Fruit fly (Drosophila melanogaster) whole organism, pupa: Measurements from ENCODE around the gene HipHop.
A peak's percentile ranks its signal among the peaks of the same experiment; 100 is the strongest.

Source experiments
- CG10348 ChIP-seq: fragments of 200-800 bp; sonication (Bioruptor generic); IDR thresholded peaks from 2 replicates; pipeline ENCODE4 v1.3.6; 2022; ENCODE audit warnings: missing biosample characterization, missing genetic modification characterization
- CG12605 ChIP-seq: fragments of 200-800 bp; sonication (Bioruptor generic); IDR thresholded peaks from 2 replicates; pipeline ENCODE4 v1.3.6; 2022; ENCODE audit warnings: missing biosample characterization, missing genetic modification characterization
- CG13204 ChIP-seq: fragments of 200-800 bp; sonication (Bioruptor generic); optimal IDR thresholded peaks from 2 replicates; lab custom pipeline; 2018; ENCODE audit warnings: missing biosample characterization, mild to moderate bottlenecking, missing genetic modification characterization, moderate library complexity
- CG14655 ChIP-seq: fragments of 200-800 bp; sonication (Bioruptor generic); optimal IDR thresholded peaks from 3 replicates; lab custom pipeline; 2017; ENCODE audit warnings: mild to moderate bottlenecking, missing biosample characterization, missing genetic modification reagents, missing genetic modification characterization
- CG15710 ChIP-seq: fragments of 200-800 bp; sonication (Bioruptor generic); optimal IDR thresholded peaks from 2 replicates; lab custom pipeline; 2018; ENCODE audit warnings: missing biosample characterization, mild to moderate bottlenecking, missing genetic modification characterization, moderate library complexity
- CG17806 ChIP-seq: fragments of 200-800 bp; sonication (Bioruptor generic); optimal IDR thresholded peaks from 2 replicates; lab custom pipeline; 2018; ENCODE audit warnings: missing biosample characterization, mild to moderate bottlenecking, missing genetic modification characterization, moderate library complexity
- CG32121 ChIP-seq: fragments of 200-800 bp; sonication (Bioruptor generic); IDR thresholded peaks from 2 replicates; pipeline ENCODE4 v1.3.6; 2022; ENCODE audit warnings: missing biosample characterization, missing genetic modification characterization
- CG34367 ChIP-seq: fragments of 200-800 bp; sonication (Bioruptor generic); optimal IDR thresholded peaks from 2 replicates; lab custom pipeline; 2018; ENCODE audit warnings: missing biosample characterization, mild to moderate bottlenecking, missing genetic modification characterization
- CG4496 ChIP-seq: fragments of 200-800 bp; sonication (Bioruptor generic); IDR thresholded peaks from 3 replicates; pipeline ENCODE4 v1.3.6; 2022; ENCODE audit warnings: missing biosample characterization, missing genetic modification characterization
- CG8159 ChIP-seq: fragments of 200-800 bp; sonication (Bioruptor generic); optimal IDR thresholded peaks from 3 replicates; lab custom pipeline; 2018; ENCODE audit warnings: missing biosample characterization, mild to moderate bottlenecking, missing genetic modification characterization, moderate library complexity
- CG8301 ChIP-seq: fragments of 200-800 bp; sonication (Bioruptor generic); optimal IDR thresholded peaks from 2 replicates; lab custom pipeline; 2018; ENCODE audit warnings: missing biosample characterization, mild to moderate bottlenecking, missing genetic modification characterization
- CG9948 ChIP-seq: fragments of 200-800 bp; sonication (Bioruptor generic); optimal IDR thresholded peaks from 2 replicates; lab custom pipeline; 2018; ENCODE audit warnings: missing biosample characterization, mild to moderate bottlenecking, missing genetic modification characterization, moderate library complexity
- D1 ChIP-seq: fragments of 200-800 bp; sonication (Bioruptor generic); optimal IDR thresholded peaks from 2 replicates; lab custom pipeline; 2018; ENCODE audit warnings: missing biosample characterization, mild to moderate bottlenecking, missing genetic modification characterization, moderate library complexity
- EcR ChIP-seq: fragments of 200-800 bp; sonication (Bioruptor generic); optimal IDR thresholded peaks from 3 replicates; lab custom pipeline; 2019; ENCODE audit warnings: missing biosample characterization, missing genetic modification characterization, mild to moderate bottlenecking, moderate library complexity, missing genetic modification reagents
- Ets98B ChIP-seq: fragments of 200-800 bp; sonication (Bioruptor generic); IDR thresholded peaks from 2 replicates; pipeline ENCODE4 v1.3.6; 2022; ENCODE audit warnings: missing biosample characterization, missing genetic modification characterization
- Pif1A ChIP-seq: fragments of 200-800 bp; sonication (Bioruptor generic); optimal IDR thresholded peaks from 3 replicates; lab custom pipeline; 2016; ENCODE audit warnings: missing biosample characterization, missing genetic modification characterization
- Pif1B ChIP-seq: fragments of 200-800 bp; sonication (Bioruptor generic); optimal IDR thresholded peaks from 3 replicates; lab custom pipeline; 2016; ENCODE audit warnings: missing biosample characterization, missing genetic modification characterization
- Snoo ChIP-seq: fragments of 200-800 bp; sonication (Bioruptor generic); optimal IDR thresholded peaks from 3 replicates; lab custom pipeline; 2017; ENCODE audit warnings: missing biosample characterization, mild to moderate bottlenecking, missing genetic modification characterization, inconsistent platforms
- fd96Ca ChIP-seq: fragments of 200-800 bp; sonication (Bioruptor generic); IDR thresholded peaks from 3 replicates; pipeline ENCODE4 v1.3.6; 2022; ENCODE audit warnings: missing biosample characterization, missing genetic modification characterization
- gl ChIP-seq: fragments of 200-800 bp; sonication (Bioruptor generic); optimal IDR thresholded peaks from 2 replicates; lab custom pipeline; 2018; ENCODE audit warnings: missing biosample characterization, mild to moderate bottlenecking, missing genetic modification characterization
- rn ChIP-seq: fragments of 200-800 bp; sonication (Bioruptor generic); IDR thresholded peaks from 2 replicates; pipeline ENCODE4 v1.3.6; 2022; ENCODE audit warnings: missing biosample characterization, missing genetic modification characterization

HipHop gene

DNA sequence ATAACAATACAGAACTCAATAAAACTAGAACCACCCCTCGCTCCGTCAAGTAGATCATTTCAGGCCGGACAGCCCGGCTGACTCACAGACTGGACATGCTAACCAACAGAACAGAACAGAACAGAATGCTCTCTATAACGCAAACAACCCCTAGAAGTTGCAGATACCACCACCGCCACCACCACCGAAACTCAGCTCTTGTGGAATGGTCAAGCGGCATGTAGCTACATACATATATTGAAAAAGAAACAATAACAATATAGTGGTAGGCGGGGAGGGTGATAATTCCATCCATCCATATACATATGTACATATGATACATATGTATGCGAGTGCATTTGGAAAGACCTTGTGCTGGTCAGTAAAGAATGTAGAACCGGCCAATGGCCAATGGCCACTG, 33.4 kb downstream of the HipHop start:
- no peak for TF ChIP-seq CG8301 (tag; lab: Kevin White, UChicago)
- no peak for TF ChIP-seq Pif1B (GFP tag; lab: Kevin White, UChicago)
- TF ChIP-seq Snoo, result no peak
- TF ChIP-seq CG14655 (GFP tag; lab: Kevin White, UChicago), result no peak

DNA sequence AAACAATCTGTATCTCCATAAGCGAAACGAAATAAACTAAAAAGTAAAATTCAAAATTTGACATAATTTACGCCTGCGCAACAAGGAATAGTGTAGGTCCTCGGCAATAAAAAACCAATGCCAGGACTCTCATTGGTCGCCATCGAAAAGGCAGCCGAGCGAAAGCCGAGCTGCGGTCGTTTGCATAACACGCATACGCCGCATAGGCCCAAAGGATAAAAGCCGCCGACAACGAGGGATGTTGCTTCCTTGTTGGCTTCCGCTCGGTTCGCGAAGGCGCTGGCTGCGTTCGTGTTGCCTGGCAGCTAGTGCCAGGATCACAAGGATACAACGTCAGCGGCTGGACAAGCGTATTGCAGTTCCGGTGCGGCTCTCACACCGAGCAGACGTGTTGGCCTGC, 39.5 kb downstream of the HipHop start:
- TF ChIP-seq EcR (GFP tag; lab: Kevin White, UChicago) (no peak), Pif1A (no peak), CG14655 (GFP tag; lab: Kevin White, UChicago) (no peak), CG15710 (tag; lab: Kevin White, UChicago) (no peak), CG32121 (GFP tag; lab: Robert Waterston, UW) (no peak), Snoo (no peak), CG4496 (no peak), Ets98B (GFP tag; lab: Robert Waterston, UW) (no peak), D1 (tag; lab: Kevin White, UChicago) (no peak), CG8301 (tag; lab: Kevin White, UChicago) (no peak), CG8159 (tag; lab: Kevin White, UChicago) (no peak), CG12605 (GFP tag; lab: Robert Waterston, UW) (no peak), CG9948 (tag; lab: Kevin White, UChicago) (no peak), gl (tag; lab: Kevin White, UChicago) (no peak)

DNA sequence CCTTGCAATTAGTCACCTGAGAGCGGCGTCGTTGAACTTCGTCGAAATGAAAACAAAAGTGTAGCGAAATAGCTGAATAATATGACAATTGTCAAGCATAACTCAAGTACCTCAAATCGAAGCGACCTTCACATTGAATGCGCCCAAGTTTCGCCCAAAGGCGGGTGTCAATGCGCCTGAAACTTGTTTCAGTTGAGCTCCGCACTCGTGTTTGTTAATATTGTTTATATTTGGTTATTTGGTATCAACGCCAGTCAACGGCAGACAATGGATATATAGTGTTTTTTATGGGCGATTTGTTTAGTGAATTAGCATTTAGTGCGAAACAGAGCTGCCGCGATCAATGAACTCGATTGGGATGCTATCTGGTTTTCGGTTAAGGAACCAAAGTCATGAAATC, 40.9 kb downstream of the HipHop start:
- no peak for TF ChIP-seq CG4496
- no peak for TF ChIP-seq Pif1B (GFP tag; lab: Kevin White, UChicago)
- TF ChIP-seq CG14655 (GFP tag; lab: Kevin White, UChicago), result no peak
- TF ChIP-seq Pif1A, result no peak
- no peak for TF ChIP-seq CG8301 (tag; lab: Kevin White, UChicago)
- no peak for TF ChIP-seq CG34367 (tag; lab: Kevin White, UChicago)
- no peak for TF ChIP-seq CG15710 (tag; lab: Kevin White, UChicago)
- TF ChIP-seq CG8159 (tag; lab: Kevin White, UChicago), result no peak
- no peak for TF ChIP-seq gl (tag; lab: Kevin White, UChicago)
- TF ChIP-seq CG17806, result no peak
- TF ChIP-seq CG13204, result no peak
- TF ChIP-seq CG9948 (tag; lab: Kevin White, UChicago), result no peak
- TF ChIP-seq CG32121 (GFP tag; lab: Robert Waterston, UW), result no peak
- no peak for TF ChIP-seq rn
- TF ChIP-seq CG12605 (GFP tag; lab: Robert Waterston, UW), result no peak
- TF ChIP-seq fd96Ca (GFP tag; lab: Robert Waterston, UW), result no peak
- TF ChIP-seq CG10348 (GFP tag; lab: Robert Waterston, UW), result no peak
- TF ChIP-seq EcR (GFP tag; lab: Kevin White, UChicago), result no peak

DNA sequence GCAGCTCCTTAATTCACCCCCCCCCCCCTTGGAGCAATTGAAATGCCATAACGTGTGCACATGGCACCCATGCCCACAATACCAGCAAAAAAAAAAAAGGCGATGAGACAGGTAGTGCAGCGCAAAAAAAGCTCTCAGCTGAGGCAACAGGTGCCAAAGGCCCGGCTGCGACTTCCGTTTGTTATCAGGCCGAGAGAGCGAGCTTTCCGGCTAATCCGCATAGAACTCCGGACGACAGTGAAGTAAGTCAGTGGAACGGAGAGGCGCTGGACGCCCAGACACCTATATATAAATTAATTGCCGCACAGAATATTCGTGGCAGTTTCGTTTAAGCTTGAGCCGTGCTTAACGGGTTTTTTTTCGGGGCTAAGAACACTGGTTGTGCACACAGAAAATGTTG, 42.4 kb downstream of the HipHop start, which contains the start of gene CG6865:
TSS of gene CG6865 (plus strand) at position 321 of the 400 bp plus-strand sequence.
- TF ChIP-seq fd96Ca (GFP tag; lab: Robert Waterston, UW), result no peak
- no peak for TF ChIP-seq CG12605 (GFP tag; lab: Robert Waterston, UW)
- TF ChIP-seq CG8301 (tag; lab: Kevin White, UChicago), result no peak
- TF ChIP-seq CG34367 (tag; lab: Kevin White, UChicago), result no peak
- TF ChIP-seq, all 21 proteins: peak for 0

DNA sequence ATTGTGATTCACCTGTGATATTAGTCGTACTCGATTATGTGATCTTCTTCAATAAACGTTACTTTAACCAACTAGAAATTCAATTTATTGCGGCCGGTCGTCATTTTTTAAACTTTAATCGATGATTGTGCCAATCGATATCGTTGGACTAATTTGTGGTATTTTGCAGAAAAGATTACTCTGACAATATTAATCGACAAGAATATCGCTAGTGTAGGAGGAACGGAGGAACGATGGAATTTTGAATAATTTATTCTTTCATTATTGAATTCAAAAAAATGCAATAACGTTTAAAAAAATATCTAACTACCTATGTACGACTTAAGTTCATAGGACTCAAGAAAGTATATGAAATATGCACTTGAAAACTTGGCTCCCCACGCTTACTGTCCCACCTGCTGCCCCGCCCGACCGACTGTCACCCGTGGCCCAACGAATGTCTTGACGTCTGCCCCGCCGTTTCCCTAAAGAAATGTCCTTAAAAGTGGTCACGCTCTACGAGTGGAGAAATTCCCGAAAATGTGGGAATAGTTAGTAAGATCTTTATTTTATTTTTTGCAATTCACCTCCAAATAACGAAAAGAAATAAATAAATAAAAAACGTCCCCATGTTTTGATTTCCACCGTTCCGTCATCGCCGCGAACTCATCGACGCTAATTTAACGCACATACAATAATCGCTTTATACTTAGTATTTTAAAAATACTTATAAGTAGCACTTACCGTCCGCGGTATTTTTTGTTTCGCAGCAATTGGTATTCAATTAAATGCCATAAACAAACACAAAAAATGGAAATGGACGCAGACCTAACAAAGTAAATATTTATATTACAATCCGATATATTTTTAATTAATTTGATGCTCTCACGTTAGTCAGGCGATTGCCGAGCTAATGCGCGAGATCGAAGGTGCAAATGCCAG, 44.7 kb downstream of the HipHop start, which contains the start of gene CG14074:
TSS of gene CG14074 (plus strand) at position 779 of the 921 bp plus-strand sequence.
- TF ChIP-seq CG9948 (tag; lab: Kevin White, UChicago), result no peak
- no peak for TF ChIP-seq CG10348 (GFP tag; lab: Robert Waterston, UW)
- TF ChIP-seq EcR (GFP tag; lab: Kevin White, UChicago), result no peak

DNA sequence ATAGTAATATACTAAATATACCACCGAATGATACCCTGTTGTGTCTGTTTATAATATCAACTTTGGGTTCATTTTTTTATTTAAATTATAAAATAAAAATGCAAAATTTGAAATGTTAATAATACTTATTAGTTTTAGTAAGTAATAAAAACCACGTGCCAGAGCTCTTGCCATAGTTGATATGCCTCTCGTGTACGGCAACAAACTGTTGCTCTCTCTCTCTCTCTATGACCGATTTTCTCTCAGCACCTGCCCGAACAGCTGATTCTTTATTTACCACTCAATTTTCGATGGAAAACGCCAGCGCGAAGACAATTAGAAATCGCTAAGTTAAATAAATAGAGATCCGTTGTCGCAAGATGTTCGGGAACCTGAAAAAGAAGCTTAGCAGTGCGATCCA, 46.5 kb downstream of the HipHop start, which contains the start of gene Dysb:
TSS of gene Dysb (plus strand) at position 251 of the 400 bp plus-strand sequence.
- peak; percentile 96 for TF ChIP-seq Ets98B (GFP tag; lab: Robert Waterston, UW)
- TF ChIP-seq CG15710 (tag; lab: Kevin White, UChicago), result peak; percentile 75
- no peak for TF ChIP-seq EcR (GFP tag; lab: Kevin White, UChicago)
- TF ChIP-seq CG4496, result peak; percentile 93
- TF ChIP-seq CG17806, result peak; percentile 83
- peak; percentile 90 for TF ChIP-seq CG32121 (GFP tag; lab: Robert Waterston, UW)
- TF ChIP-seq CG34367 (tag; lab: Kevin White, UChicago), result peak; percentile 70
- TF ChIP-seq rn, result no peak; the same call in 1 of the 2 replicates
- TF ChIP-seq CG8159 (tag; lab: Kevin White, UChicago), result peak; percentile 79
- TF ChIP-seq CG9948 (tag; lab: Kevin White, UChicago), result peak; percentile 70
- TF ChIP-seq D1 (tag; lab: Kevin White, UChicago), result peak; percentile 46
- TF ChIP-seq Snoo, result peak; percentile 81
- peak; percentile 92 for TF ChIP-seq CG12605 (GFP tag; lab: Robert Waterston, UW)
- peak; percentile 80 for TF ChIP-seq CG8301 (tag; lab: Kevin White, UChicago)
- TF ChIP-seq Pif1B (GFP tag; lab: Kevin White, UChicago), result peak; percentile 82
- TF ChIP-seq fd96Ca (GFP tag; lab: Robert Waterston, UW), result no peak; the same call in 2 of the 3 replicates
- TF ChIP-seq Pif1A, result peak; percentile 76
- TF ChIP-seq CG13204, result no peak
- TF ChIP-seq CG14655 (GFP tag; lab: Kevin White, UChicago), result no peak
- TF ChIP-seq CG10348 (GFP tag; lab: Robert Waterston, UW), result 0 out of 2 replicates have a peak, but pooled peaks have one; percentile 26
- TF ChIP-seq gl (tag; lab: Kevin White, UChicago), result no peak
- TF ChIP-seq, all 21 proteins: peak for 15
